Worm (Caenorhabditis elegans) whole organism, L4 larva: ENCODE measurements around the gene irld-18.

Experiments
- F44E2.7 ChIP-seq: fragments of 200-800 bp; sonication (Bioruptor generic); IDR thresholded peaks from 2 replicates; pipeline ENCODE4 v2.1.2; 2022; ENCODE audit warnings: missing genetic modification characterization, missing compliant biosample characterization
- T20F7.1 ChIP-seq: fragments of 200-800 bp; sonication (Bioruptor generic); optimal IDR thresholded peaks from 2 replicates; lab custom pipeline; 2018; ENCODE audit warnings: mild to moderate bottlenecking, missing genetic modification characterization, missing compliant biosample characterization
- T26A8.4 ChIP-seq: fragments of 200-800 bp; sonication (Bioruptor generic); IDR thresholded peaks from 2 replicates; pipeline ENCODE4 v1.3.6; 2022; ENCODE audit warnings: missing genetic modification characterization, missing compliant biosample characterization
- Y105C5A.15 ChIP-seq: fragments of 200-800 bp; sonication (Bioruptor generic); IDR thresholded peaks from 2 replicates; pipeline ENCODE4 v1.3.6; 2022; ENCODE audit warnings: missing genetic modification characterization, missing compliant biosample characterization
- Y48G9A.11 ChIP-seq: fragments of 200-800 bp; sonication (Bioruptor generic); IDR thresholded peaks from 2 replicates; pipeline ENCODE4 v1.3.6; 2022; ENCODE audit warnings: missing genetic modification reagents, missing genetic modification characterization, missing compliant biosample characterization
- ZK337.2 ChIP-seq: fragments of 200-800 bp; sonication (Bioruptor generic); IDR thresholded peaks from 2 replicates; pipeline ENCODE4 v1.3.6; 2022; ENCODE audit warnings: missing genetic modification reagents, missing genetic modification characterization, missing compliant biosample characterization
- ama-1 ChIP-seq: fragments of 150-350 bp; optimal IDR thresholded peaks from 2 replicates; lab custom pipeline; 2014; ENCODE audit warnings: inconsistent platforms, mixed read lengths
- attf-4 ChIP-seq: sonication (generic microtip); optimal IDR thresholded peaks from 3 replicates; lab custom pipeline; 2017; ENCODE audit warnings: missing biosample characterization, missing genetic modification characterization
- ceh-20 ChIP-seq: fragments of 200-800 bp; sonication (Bioruptor generic); IDR thresholded peaks from 2 replicates; pipeline ENCODE4 v1.3.6; 2022; ENCODE audit warnings: missing genetic modification reagents, missing genetic modification characterization, missing compliant biosample characterization
- ceh-28 ChIP-seq: fragments of 150-350 bp; optimal IDR thresholded peaks from 2 replicates; lab custom pipeline; 2014; ENCODE audit warnings: missing biosample characterization, missing genetic modification reagents, missing genetic modification characterization
- ceh-82 ChIP-seq: sonication (generic microtip); optimal IDR thresholded peaks from 2 replicates; lab custom pipeline; 2017; ENCODE audit warnings: missing biosample characterization, missing genetic modification characterization
- ces-1 ChIP-seq: fragments of 150-350 bp; sonication (generic microtip); optimal IDR thresholded peaks from 4 replicates; lab custom pipeline; 2014; ENCODE audit warnings: missing biosample characterization, missing genetic modification reagents, missing genetic modification characterization
- ctbp-1 ChIP-seq: fragments of 200-800 bp; sonication (Bioruptor generic); IDR thresholded peaks from 2 replicates; pipeline ENCODE4 v1.3.6; 2022; ENCODE audit warnings: missing genetic modification reagents, missing genetic modification characterization, missing compliant biosample characterization
- daf-19 ChIP-seq: fragments of 200-800 bp; sonication (Bioruptor generic); conservative IDR thresholded peaks from 2 replicates; pipeline ENCODE4 v1.3.6; 2022; ENCODE audit warnings: missing genetic modification characterization, missing compliant biosample characterization
- dmd-8 ChIP-seq: fragments of 200-800 bp; sonication (Bioruptor generic); IDR thresholded peaks from 2 replicates; pipeline ENCODE4 v1.3.6; 2022; ENCODE audit warnings: missing genetic modification characterization, missing compliant biosample characterization
- dve-1 ChIP-seq: sonication (generic microtip); optimal IDR thresholded peaks from 2 replicates; lab custom pipeline; 2017; ENCODE audit warnings: antibody characterized with exemption, mild to moderate bottlenecking, missing genetic modification characterization, missing compliant biosample characterization; ENCODE audit not compliant: insufficient read depth
- egl-43 ChIP-seq: fragments of 200-800 bp; sonication (Bioruptor generic); IDR thresholded peaks from 2 replicates; pipeline ENCODE4 v1.3.6; 2022; ENCODE audit warnings: missing genetic modification reagents, missing genetic modification characterization, missing compliant biosample characterization
- fos-1 ChIP-seq: fragments of 150-350 bp; optimal IDR thresholded peaks from 2 replicates; lab custom pipeline; 2014; ENCODE audit warnings: missing biosample characterization, missing genetic modification characterization
- gei-8 ChIP-seq: fragments of 200-800 bp; sonication (Bioruptor generic); optimal IDR thresholded peaks from 2 replicates; lab custom pipeline; 2018; ENCODE audit warnings: mild to moderate bottlenecking, missing genetic modification characterization, missing compliant biosample characterization
- hif-1 ChIP-seq, 2 experiments: sonication (generic microtip); optimal IDR thresholded peaks; 2 replicates each; lab custom pipeline; 2016 to 2017; ENCODE audit warnings: missing compliant biosample characterization in 2 of 2, missing genetic modification characterization in 2 of 2, missing genetic modification reagents in 2 of 2, missing genotype in 2 of 2, mild to moderate bottlenecking in 1 of 2
- hlh-11 ChIP-seq: fragments of 200-800 bp; sonication (Bioruptor generic); optimal IDR thresholded peaks from 2 replicates; lab custom pipeline; 2018; ENCODE audit warnings: mild to moderate bottlenecking, missing genetic modification characterization, missing compliant biosample characterization
- hlh-30 ChIP-seq: sonication (generic microtip); optimal IDR thresholded peaks from 2 replicates; lab custom pipeline; 2017; ENCODE audit warnings: antibody characterized with exemption, mild to moderate bottlenecking, missing genetic modification characterization, missing compliant biosample characterization; ENCODE audit not compliant: insufficient read depth
- lim-7 ChIP-seq: fragments of 200-800 bp; sonication (Bioruptor generic); IDR thresholded peaks from 2 replicates; pipeline ENCODE4 v1.3.6; 2022; ENCODE audit warnings: missing genetic modification characterization, missing compliant biosample characterization
- lin-15B ChIP-seq: fragments of 150-350 bp; sonication (generic microtip); optimal IDR thresholded peaks from 3 replicates; lab custom pipeline; 2014; ENCODE audit warnings: missing biosample characterization, missing genetic modification characterization
- lin-29 ChIP-seq: fragments of 200-800 bp; sonication (Bioruptor generic); IDR thresholded peaks from 2 replicates; pipeline ENCODE4 v1.3.6; 2022; ENCODE audit warnings: missing genetic modification reagents, missing genetic modification characterization, missing compliant biosample characterization
- lir-3 ChIP-seq: sonication (generic microtip); optimal IDR thresholded peaks from 2 replicates; lab custom pipeline; 2016; ENCODE audit warnings: mild to moderate bottlenecking, missing genetic modification characterization, missing compliant biosample characterization
- madf-5 ChIP-seq, 2 experiments: fragments of 200-800 bp; sonication (Bioruptor generic); IDR thresholded peaks; 2 replicates each; pipeline ENCODE4 v1.3.6; 2022; ENCODE audit warnings: missing compliant biosample characterization in 2 of 2, missing genetic modification characterization in 2 of 2
- mdl-1 ChIP-seq, 2 experiments: fragments of 150-350 bp in 1 of 2; sonication (generic microtip) in 1 of 2; optimal IDR thresholded peaks; 2 replicates each; lab custom pipeline; 2014 to 2017; ENCODE audit warnings: missing biosample characterization in 2 of 2, missing genetic modification characterization in 2 of 2
- mdt-29 ChIP-seq: fragments of 200-800 bp; sonication (Bioruptor generic); IDR thresholded peaks from 2 replicates; pipeline ENCODE4 v1.3.6; 2022; ENCODE audit warnings: missing genetic modification reagents, missing genetic modification characterization, missing compliant biosample characterization
- mes-2 ChIP-seq: sonication (generic microtip); optimal IDR thresholded peaks from 2 replicates; lab custom pipeline; 2016; ENCODE audit warnings: missing genotype, mild to moderate bottlenecking, missing genetic modification characterization, missing compliant biosample characterization; ENCODE audit not compliant: poor library complexity, severe bottlenecking
- mxl-2 ChIP-seq: fragments of 200-800 bp; sonication (Bioruptor generic); conservative IDR thresholded peaks from 2 replicates; pipeline ENCODE4 v1.3.6; 2022; ENCODE audit warnings: missing genetic modification reagents, missing genetic modification characterization, missing compliant biosample characterization
- nhr-11 ChIP-seq: fragments of 150-350 bp; optimal IDR thresholded peaks from 2 replicates; lab custom pipeline; 2014; ENCODE audit warnings: missing biosample characterization, missing genetic modification characterization
- nhr-111 ChIP-seq: fragments of 200-800 bp; sonication (Bioruptor generic); optimal IDR thresholded peaks from 2 replicates; lab custom pipeline; 2018; ENCODE audit warnings: mild to moderate bottlenecking, missing genetic modification characterization, missing compliant biosample characterization
- nhr-25 ChIP-seq: sonication (generic microtip); optimal IDR thresholded peaks from 2 replicates; lab custom pipeline; 2017; ENCODE audit warnings: missing genetic modification characterization, mild to moderate bottlenecking, missing compliant biosample characterization, antibody characterized with exemption, moderate library complexity, borderline replicate concordance; ENCODE audit not compliant: insufficient read depth
- nhr-28 ChIP-seq: fragments of 150-350 bp; optimal IDR thresholded peaks from 2 replicates; lab custom pipeline; 2014; ENCODE audit warnings: missing biosample characterization, missing genetic modification characterization
- nhr-41 ChIP-seq: fragments of 200-800 bp; sonication (Bioruptor generic); IDR thresholded peaks from 2 replicates; pipeline ENCODE4 v1.3.6; 2022; ENCODE audit warnings: missing genetic modification reagents, missing genetic modification characterization, missing compliant biosample characterization
- nhr-76 ChIP-seq: fragments of 150-350 bp; optimal IDR thresholded peaks from 2 replicates; lab custom pipeline; 2014; ENCODE audit warnings: missing biosample characterization, missing genetic modification characterization
- pqm-1 ChIP-seq: sonication (generic microtip); optimal IDR thresholded peaks from 2 replicates; lab custom pipeline; 2017; ENCODE audit warnings: missing biosample characterization, missing genetic modification characterization
- sdz-12 ChIP-seq: fragments of 200-800 bp; sonication (Bioruptor generic); optimal IDR thresholded peaks from 2 replicates; lab custom pipeline; 2018; ENCODE audit warnings: mild to moderate bottlenecking, missing genetic modification characterization, missing compliant biosample characterization
- set-16 ChIP-seq: fragments of 200-800 bp; sonication (Bioruptor generic); IDR thresholded peaks from 2 replicates; pipeline ENCODE4 v1.3.6; 2022; ENCODE audit warnings: missing genetic modification reagents, missing genetic modification characterization, missing compliant biosample characterization
- skn-1 ChIP-seq: fragments of 150-350 bp; optimal IDR thresholded peaks from 2 replicates; lab custom pipeline; 2014; ENCODE audit warnings: missing biosample characterization, missing genetic modification characterization
- snpc-4 ChIP-seq: fragments of 150-350 bp; optimal IDR thresholded peaks from 2 replicates; lab custom pipeline; 2014; ENCODE audit warnings: missing biosample characterization, missing genetic modification characterization
- spr-1 ChIP-seq: sonication (generic microtip); optimal IDR thresholded peaks from 2 replicates; lab custom pipeline; 2016; ENCODE audit warnings: mild to moderate bottlenecking, missing genetic modification characterization, missing compliant biosample characterization
- spr-3 ChIP-seq: fragments of 200-800 bp; sonication (Bioruptor generic); optimal IDR thresholded peaks from 2 replicates; lab custom pipeline; 2018; ENCODE audit warnings: mild to moderate bottlenecking, missing genetic modification characterization, missing compliant biosample characterization
- unc-130 ChIP-seq: sonication (generic microtip); optimal IDR thresholded peaks from 2 replicates; lab custom pipeline; 2016; ENCODE audit warnings: missing genetic modification reagents, missing genetic modification characterization, missing compliant biosample characterization
- unc-39 ChIP-seq: sonication (generic microtip); optimal IDR thresholded peaks from 2 replicates; lab custom pipeline; 2017; ENCODE audit warnings: missing biosample characterization, missing genetic modification characterization
- unc-62 ChIP-seq, 3 experiments: fragments of 150-350 bp in 1 of 3; sonication (generic microtip); optimal IDR thresholded peaks in 2 of 3; peaks in 1 of 3; 1 replicate in 1 of 3; 2 replicates in 2 of 3; lab custom pipeline; 2014 to 2017; ENCODE audit warnings: missing biosample characterization in 3 of 3, missing genetic modification characterization in 3 of 3, missing genetic modification reagents in 3 of 3, missing genotype in 1 of 3
- ztf-11 ChIP-seq: fragments of 150-350 bp; optimal IDR thresholded peaks from 2 replicates; lab custom pipeline; 2014; ENCODE audit warnings: missing biosample characterization, missing genetic modification characterization
- ztf-7 ChIP-seq: fragments of 150-350 bp; optimal IDR thresholded peaks from 2 replicates; lab custom pipeline; 2014; ENCODE audit warnings: missing biosample characterization, missing genetic modification characterization

The irld-18 gene

DNA sequence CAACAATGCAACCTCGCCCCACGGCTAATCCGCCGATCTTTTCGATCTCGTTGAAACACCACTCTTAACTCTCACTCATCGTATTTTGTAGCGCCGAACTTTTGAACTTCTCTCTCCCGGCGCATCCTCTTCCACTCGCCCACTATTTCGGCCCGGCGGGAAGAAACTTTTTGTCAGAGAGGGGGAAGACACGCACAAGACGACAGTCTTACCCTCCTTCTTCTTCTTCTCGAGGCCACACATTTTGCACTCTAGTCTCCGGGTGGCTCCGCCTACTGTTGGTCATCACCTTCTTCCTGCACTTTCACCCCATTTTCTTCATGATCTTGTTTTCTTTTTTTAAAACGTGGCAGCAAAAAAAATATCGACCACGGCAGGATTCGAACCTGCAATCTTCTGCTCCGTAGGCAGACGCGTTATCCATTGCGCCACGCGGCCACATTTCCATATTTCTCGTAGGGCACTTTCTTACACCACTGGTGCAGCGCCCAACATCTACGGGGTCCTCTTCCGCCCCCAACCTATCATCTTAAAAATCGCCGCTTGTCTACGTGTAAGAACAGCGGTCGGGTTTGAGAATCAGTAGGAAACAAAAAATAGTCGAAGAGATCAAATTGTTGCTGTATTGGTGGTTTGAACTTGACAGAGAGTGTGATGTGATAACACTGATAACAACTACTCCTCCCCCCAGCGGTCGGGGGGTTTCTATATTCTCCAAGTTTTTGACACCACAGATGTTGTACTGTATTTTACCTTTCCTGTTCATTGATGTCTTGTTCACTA, 30.3 kb upstream of the irld-18 start (continued):
- TF ChIP-seq sdz-12 (GFP tag; lab: Kevin White, UChicago) (no peak), T20F7.1 (no peak), mdl-1 (tag; optimal IDR thresholded peaks at IDR 0.05; lab: Kevin White, UChicago) (peak; percentile 21 to 58), pqm-1 (tag; lab: Kevin White, UChicago) (peak; percentile 40), attf-4 (tag; lab: Kevin White, UChicago) (no peak), lin-29 (GFP tag; lab: Robert Waterston, UW) (no peak), gei-8 (GFP tag; lab: Kevin White, UChicago) (peak; percentile 59), mes-2 (tag; lab: Kevin White, UChicago) (peak; percentile 45), unc-39 (tag; lab: Kevin White, UChicago) (no peak), spr-1 (tag; lab: Kevin White, UChicago) (no peak), ama-1 (lab: Kevin White, UChicago) (no peak), fos-1 (tag; lab: Kevin White, UChicago) (no peak), hif-1 (tag; optimal IDR thresholded peaks at IDR 0.05; lab: Kevin White, UChicago) (peak in 1 of 2 experiments; percentile 30), nhr-76 (tag; lab: Kevin White, UChicago) (no peak), daf-19 (GFP tag; lab: Robert Waterston, UW) (no peak), mxl-2 (GFP tag; lab: Robert Waterston, UW) (no peak), T26A8.4 (0 out of 2 replicates have a peak, but pooled peaks have one; percentile 64), ztf-7 (tag; lab: Kevin White, UChicago) (no peak), nhr-28 (tag; lab: Kevin White, UChicago) (peak; percentile 99), hlh-30 (tag; lab: Kevin White, UChicago) (peak; percentile 83), hlh-11 (tag; lab: Kevin White, UChicago) (peak; percentile 84), nhr-111 (no peak), unc-62 (GFP tag; optimal IDR thresholded peaks at IDR 0.05 in 1 of 2; lab: Kevin White, UChicago) (peak in 1 of 2 experiments; percentile 24), unc-62 (tag; optimal IDR thresholded peaks at IDR 0.05; lab: Kevin White, UChicago) (no peak), ctbp-1 (GFP tag; lab: Robert Waterston, UW) (peak; percentile 53; the same call in 1 of the 2 replicates), F44E2.7 (GFP tag; lab: Robert Waterston, UW) (no peak), mdt-29 (GFP tag; lab: Robert Waterston, UW) (no peak), nhr-25 (tag; lab: Kevin White, UChicago) (peak; percentile 75), lim-7 (GFP tag; lab: Robert Waterston, UW) (no peak), ceh-82 (tag; lab: Kevin White, UChicago) (no peak), Y105C5A.15 (GFP tag; lab: Robert Waterston, UW) (0 out of 2 replicates have a peak, but pooled peaks have one; percentile 52), ZK337.2 (GFP tag; lab: Robert Waterston, UW) (no peak), dve-1 (tag; lab: Kevin White, UChicago) (peak; percentile 49), madf-5 (GFP tag; IDR thresholded peaks at IDR 0.05; lab: Robert Waterston, UW) (0 out of 4 replicates have a peak, but pooled peaks of 1 of the 2 experiments have one; percentile 34), snpc-4 (tag; lab: Kevin White, UChicago) (no peak), lir-3 (tag; lab: Kevin White, UChicago) (peak; percentile 33), ceh-28 (tag; lab: Kevin White, UChicago) (no peak), ces-1 (no peak), ztf-11 (no peak), skn-1 (tag; lab: Kevin White, UChicago) (no peak), nhr-41 (GFP tag; lab: Robert Waterston, UW) (no peak), nhr-11 (tag; lab: Kevin White, UChicago) (peak; percentile 67), Y48G9A.11 (GFP tag; lab: Robert Waterston, UW) (no peak), lin-15B (tag; lab: Kevin White, UChicago) (no peak), egl-43 (GFP tag; lab: Robert Waterston, UW) (0 out of 2 replicates have a peak, but pooled peaks have one; percentile 27), spr-3 (GFP tag; lab: Kevin White, UChicago) (no peak), dmd-8 (GFP tag; lab: Robert Waterston, UW) (no peak), unc-130 (GFP tag; lab: Kevin White, UChicago) (no peak), set-16 (no peak; the same call in 1 of the 2 replicates), ceh-20 (GFP tag; lab: Robert Waterston, UW) (no peak)
